Fruit fly (Drosophila melanogaster): ENCODE measurements around the gene CG14881.

- TF ChIP-seq Crg-1 (GFP tag; optimal IDR thresholded peaks at IDR 0.05) (peak; percentile 39), Clk (GFP tag; optimal IDR thresholded peaks at IDR 0.05) (no peak), CG7045 (GFP tag; optimal IDR thresholded peaks at IDR 0.05) (no peak), CG14711 (tag; optimal IDR thresholded peaks at IDR 0.05) (no peak), ovo (GFP tag; optimal IDR thresholded peaks at IDR 0.05) (no peak)
These were observed 47.6 kb downstream of the CG14881 start, which contains the start of gene Sdhaf3 for dm6 chr3R:16482276-16482675.
